Fruit fly (Drosophila melanogaster) whole organism, adult: ENCODE data around the gene Atat.

Experiments
- CG11617 ChIP-seq: fragments of 200-800 bp; sonication (Bioruptor generic); optimal IDR thresholded peaks from 2 replicates; lab custom pipeline; 2017; ENCODE audit warnings: mild to moderate bottlenecking, missing biosample characterization, missing genetic modification reagents, missing genetic modification characterization
- bab1 ChIP-seq: fragments of 200-800 bp; sonication (Bioruptor generic); optimal IDR thresholded peaks from 3 replicates; lab custom pipeline; 2019; ENCODE audit warnings: missing biosample characterization, mild to moderate bottlenecking, missing genetic modification characterization, moderate library complexity
- kay ChIP-seq: fragments of 200-800 bp; sonication (Bioruptor generic); peaks from one replicate; lab custom pipeline; 2016; ENCODE audit warnings: missing biosample characterization, missing genetic modification characterization, borderline replicate concordance
- ovo ChIP-seq: fragments of 200-800 bp; sonication (Bioruptor generic); optimal IDR thresholded peaks from 2 replicates; lab custom pipeline; 2016; ENCODE audit warnings: missing biosample characterization, missing genetic modification characterization

- no peak for TF ChIP-seq CG11617 (GFP tag; lab: Kevin White, UChicago)
- TF ChIP-seq kay (GFP tag; lab: Kevin White, UChicago) = no peak
- TF ChIP-seq bab1 = no peak
- TF ChIP-seq ovo (GFP tag; lab: Kevin White, UChicago) = no peak
These were observed 9.3 kb upstream of the Atat start for dm6 chr3L:9435831-9436230.
